Worm (Caenorhabditis elegans) whole organism, mixed stage, embryonic: ENCODE data around the gene lin-18.

Source experiments
- M03D4.4 ChIP-seq: sonication (generic microtip); optimal IDR thresholded peaks from 2 replicates; lab custom pipeline; 2017; ENCODE audit warnings: mild to moderate bottlenecking, missing genetic modification characterization, missing compliant biosample characterization
- bed-3 ChIP-seq: fragments of 200-800 bp; sonication (Bioruptor generic); optimal IDR thresholded peaks from 3 replicates; lab custom pipeline; 2018; ENCODE audit warnings: mild to moderate bottlenecking, missing genetic modification characterization, moderate library complexity, missing compliant biosample characterization
- blmp-1 ChIP-seq: fragments of 150-350 bp; optimal IDR thresholded peaks from 2 replicates; lab custom pipeline; 2014; ENCODE audit warnings: missing biosample characterization, missing genetic modification characterization
- ceh-39 ChIP-seq: fragments of 150-350 bp; optimal IDR thresholded peaks from 2 replicates; lab custom pipeline; 2014; ENCODE audit warnings: missing biosample characterization, missing genetic modification characterization
- ceh-43 ChIP-seq: fragments of 200-800 bp; sonication (Bioruptor generic); optimal IDR thresholded peaks from 2 replicates; lab custom pipeline; 2018; ENCODE audit warnings: mild to moderate bottlenecking, missing genetic modification characterization, moderate library complexity, missing compliant biosample characterization
- ceh-83 ChIP-seq: fragments of 200-800 bp; sonication (Bioruptor generic); optimal IDR thresholded peaks from 2 replicates; lab custom pipeline; 2018; ENCODE audit warnings: mild to moderate bottlenecking, missing genetic modification characterization, missing compliant biosample characterization
- ces-1 ChIP-seq: fragments of 150-350 bp; optimal IDR thresholded peaks from 2 replicates; lab custom pipeline; 2014; ENCODE audit warnings: missing biosample characterization, missing genetic modification reagents, missing genetic modification characterization
- cnd-1 ChIP-seq: fragments of 200-800 bp; sonication (Bioruptor generic); optimal IDR thresholded peaks from 2 replicates; lab custom pipeline; 2018; ENCODE audit warnings: mild to moderate bottlenecking, missing genetic modification characterization, missing compliant biosample characterization
- drap-1 ChIP-seq: fragments of 200-800 bp; sonication (Bioruptor generic); optimal IDR thresholded peaks from 3 replicates; lab custom pipeline; 2018; ENCODE audit warnings: mild to moderate bottlenecking, missing genetic modification characterization, missing compliant biosample characterization
- elt-1 ChIP-seq: sonication (generic microtip); optimal IDR thresholded peaks from 2 replicates; lab custom pipeline; 2017; ENCODE audit warnings: missing genetic modification characterization, mild to moderate bottlenecking, missing compliant biosample characterization, antibody characterized with exemption, moderate library complexity, borderline replicate concordance; ENCODE audit not compliant: insufficient read depth
- elt-3 ChIP-seq: fragments of 150-350 bp; optimal IDR thresholded peaks from 2 replicates; lab custom pipeline; 2014; ENCODE audit warnings: missing biosample characterization, missing genetic modification characterization
- flh-1 ChIP-seq: fragments of 200-800 bp; sonication (Bioruptor generic); optimal IDR thresholded peaks from 2 replicates; lab custom pipeline; 2018; ENCODE audit warnings: mild to moderate bottlenecking, missing genetic modification characterization, moderate library complexity, missing compliant biosample characterization
- ham-2 ChIP-seq: fragments of 200-800 bp; sonication (Bioruptor generic); optimal IDR thresholded peaks from 2 replicates; lab custom pipeline; 2018; ENCODE audit warnings: mild to moderate bottlenecking, missing genetic modification characterization, missing compliant biosample characterization
- hlh-1 ChIP-seq: fragments of 150-350 bp; optimal IDR thresholded peaks from 2 replicates; lab custom pipeline; 2014; ENCODE audit warnings: missing biosample characterization, missing genetic modification reagents, missing genetic modification characterization
- lin-13 ChIP-seq: fragments of 150-350 bp; optimal IDR thresholded peaks from 2 replicates; lab custom pipeline; 2014; ENCODE audit warnings: missing biosample characterization, missing genetic modification characterization
- lin-32 ChIP-seq: fragments of 200-800 bp; sonication (Bioruptor generic); optimal IDR thresholded peaks from 2 replicates; lab custom pipeline; 2018; ENCODE audit warnings: mild to moderate bottlenecking, missing genetic modification characterization, missing compliant biosample characterization
- lsy-2 ChIP-seq: fragments of 150-350 bp; optimal IDR thresholded peaks from 2 replicates; lab custom pipeline; 2014; ENCODE audit warnings: missing biosample characterization, missing genetic modification characterization
- mab-5 ChIP-seq: fragments of 150-350 bp; optimal IDR thresholded peaks from 2 replicates; lab custom pipeline; 2014; ENCODE audit warnings: missing biosample characterization, missing genetic modification characterization
- mep-1 ChIP-seq: fragments of 150-350 bp; optimal IDR thresholded peaks from 2 replicates; lab custom pipeline; 2017; ENCODE audit warnings: missing biosample characterization, missing genetic modification reagents, missing genetic modification characterization, inconsistent platforms
- mls-2 ChIP-seq: sonication (generic microtip); optimal IDR thresholded peaks from 2 replicates; lab custom pipeline; 2016; ENCODE audit warnings: mild to moderate bottlenecking, missing genetic modification characterization, moderate library complexity, missing compliant biosample characterization
- nhr-12 ChIP-seq: fragments of 150-350 bp; optimal IDR thresholded peaks from 2 replicates; lab custom pipeline; 2014; ENCODE audit warnings: missing biosample characterization, missing genetic modification characterization
- nhr-2 ChIP-seq: fragments of 150-350 bp; optimal IDR thresholded peaks from 2 replicates; lab custom pipeline; 2014; ENCODE audit warnings: missing biosample characterization, missing genetic modification characterization
- nhr-237 ChIP-seq: fragments of 150-350 bp; optimal IDR thresholded peaks from 2 replicates; lab custom pipeline; 2014; ENCODE audit warnings: missing biosample characterization, missing genetic modification characterization
- nhr-28 ChIP-seq: fragments of 150-350 bp; optimal IDR thresholded peaks from 2 replicates; lab custom pipeline; 2014; ENCODE audit warnings: missing biosample characterization, missing genetic modification characterization
- nhr-76 ChIP-seq: sonication (generic microtip); optimal IDR thresholded peaks from 2 replicates; lab custom pipeline; 2017; ENCODE audit warnings: missing biosample characterization, missing genetic modification characterization
- pha-4 ChIP-seq: fragments of 150-350 bp; optimal IDR thresholded peaks from 2 replicates; lab custom pipeline; 2018; ENCODE audit warnings: missing biosample characterization, missing genetic modification reagents, missing genetic modification characterization
- sem-2 ChIP-seq: fragments of 200-800 bp; sonication (Bioruptor generic); optimal IDR thresholded peaks from 2 replicates; lab custom pipeline; 2018; ENCODE audit warnings: mild to moderate bottlenecking, missing genetic modification characterization, missing compliant biosample characterization
- snpc-4 ChIP-seq: fragments of 150-350 bp; optimal IDR thresholded peaks from 2 replicates; lab custom pipeline; 2014; ENCODE audit warnings: missing biosample characterization, missing genetic modification characterization
- sptf-1 ChIP-seq: sonication (generic microtip); optimal IDR thresholded peaks from 2 replicates; lab custom pipeline; 2017; ENCODE audit warnings: mild to moderate bottlenecking, missing genetic modification characterization, moderate library complexity, missing compliant biosample characterization
- tbx-8 ChIP-seq: fragments of 200-800 bp; sonication (Bioruptor generic); optimal IDR thresholded peaks from 2 replicates; lab custom pipeline; 2018; ENCODE audit warnings: mild to moderate bottlenecking, missing genetic modification characterization, moderate library complexity, missing compliant biosample characterization
- unc-120 ChIP-seq: sonication (generic microtip); optimal IDR thresholded peaks from 2 replicates; lab custom pipeline; 2017; ENCODE audit warnings: missing genetic modification characterization, missing compliant biosample characterization; ENCODE audit not compliant: poor library complexity, severe bottlenecking
- unc-39 ChIP-seq: fragments of 150-350 bp; optimal IDR thresholded peaks from 2 replicates; lab custom pipeline; 2014; ENCODE audit warnings: missing biosample characterization, missing genetic modification characterization
- unc-62 ChIP-seq: fragments of 150-350 bp; optimal IDR thresholded peaks from 2 replicates; lab custom pipeline; 2014; ENCODE audit warnings: missing biosample characterization, missing genetic modification reagents, missing genetic modification characterization
- zip-8 ChIP-seq: fragments of 150-350 bp; optimal IDR thresholded peaks from 2 replicates; lab custom pipeline; 2014; ENCODE audit warnings: missing biosample characterization, missing genetic modification characterization
- ztf-11 ChIP-seq: fragments of 150-350 bp; optimal IDR thresholded peaks from 2 replicates; lab custom pipeline; 2014; ENCODE audit warnings: missing biosample characterization, missing genetic modification characterization

The lin-18 gene

DNA sequence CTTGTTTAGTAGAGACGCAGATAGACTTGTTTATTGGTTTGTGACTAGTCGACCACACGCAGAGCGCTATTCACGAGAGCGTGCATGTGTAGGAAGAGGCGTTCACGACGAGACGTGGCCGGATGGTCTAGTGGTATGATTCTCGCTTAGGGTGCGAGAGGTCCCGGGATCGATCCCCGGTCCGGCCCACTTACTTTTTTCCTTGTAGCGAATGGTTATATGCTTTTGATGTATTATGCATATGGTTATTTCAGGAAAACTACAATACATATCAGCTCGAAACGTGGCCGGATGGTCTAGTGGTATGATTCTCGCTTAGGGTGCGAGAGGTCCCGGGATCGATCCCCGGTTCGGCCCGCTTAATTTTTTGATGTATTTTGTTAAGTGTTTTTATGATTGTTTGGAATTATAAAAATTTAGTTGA lies 11.6 kb downstream of the lin-18 start:
- TF ChIP-seq lsy-2 (tag; lab: Kevin White, UChicago) (no peak), ceh-39 (tag; lab: Kevin White, UChicago) (peak; percentile 7), ceh-83 (GFP tag; lab: Kevin White, UChicago) (peak; percentile 88), bed-3 (peak; percentile 74), cnd-1 (tag; lab: Kevin White, UChicago) (peak; percentile 94), nhr-28 (tag; lab: Kevin White, UChicago) (peak; percentile 9), elt-3 (tag; lab: Kevin White, UChicago) (no peak), zip-8 (tag; lab: Kevin White, UChicago) (no peak), flh-1 (peak; percentile 50), lin-32 (GFP tag; lab: Kevin White, UChicago) (peak; percentile 81), sem-2 (GFP tag; lab: Kevin White, UChicago) (peak; percentile 86), snpc-4 (tag; lab: Kevin White, UChicago) (no peak), ztf-11 (peak; percentile 66), mep-1 (peak; percentile 6), nhr-237 (tag; lab: Kevin White, UChicago) (no peak), drap-1 (GFP tag; lab: Kevin White, UChicago) (peak; percentile 92), nhr-12 (tag; lab: Kevin White, UChicago) (no peak), unc-62 (GFP tag; lab: Kevin White, UChicago) (peak; percentile 56), nhr-2 (tag; lab: Kevin White, UChicago) (no peak), pha-4 (tag; lab: Kevin White, UChicago) (peak; percentile 81), M03D4.4 (tag; lab: Kevin White, UChicago) (peak; percentile 91), mls-2 (tag; lab: Kevin White, UChicago) (peak; percentile 94), mab-5 (no peak), tbx-8 (GFP tag; lab: Kevin White, UChicago) (peak; percentile 86), lin-13 (peak; percentile 82), nhr-76 (tag; lab: Kevin White, UChicago) (no peak), unc-120 (tag; lab: Kevin White, UChicago) (peak; percentile 93), elt-1 (tag; lab: Kevin White, UChicago) (no peak), unc-39 (tag; lab: Kevin White, UChicago) (peak; percentile 53), ham-2 (peak; percentile 83), hlh-1 (no peak), blmp-1 (tag; lab: Kevin White, UChicago) (no peak), ces-1 (GFP tag; lab: Kevin White, UChicago) (peak; percentile 46), ceh-43 (peak; percentile 83), sptf-1 (peak; percentile 94)

DNA sequence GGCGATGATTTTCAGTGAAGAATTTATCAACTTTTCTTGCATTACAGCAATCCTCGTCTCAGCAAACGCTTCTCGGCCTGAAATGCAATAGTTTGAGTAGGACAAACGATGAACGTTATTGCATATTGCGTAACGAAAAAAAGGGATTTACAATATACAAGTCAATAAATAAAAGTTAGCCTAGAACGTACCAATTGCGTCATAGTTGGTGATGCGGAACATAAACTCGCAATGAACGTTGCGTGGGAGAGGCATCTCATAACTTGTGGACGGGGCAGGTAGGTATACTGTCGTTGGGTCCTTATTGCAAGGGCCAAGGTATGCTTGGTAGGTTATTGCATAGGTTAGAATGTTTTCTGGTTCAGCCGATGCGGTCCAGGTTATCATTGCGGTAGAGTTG lies 12.4 kb downstream of the lin-18 start:
- peak; percentile 98 for TF ChIP-seq zip-8 (tag; lab: Kevin White, UChicago)
- no peak for TF ChIP-seq unc-62 (GFP tag; lab: Kevin White, UChicago)
- no peak for TF ChIP-seq nhr-28 (tag; lab: Kevin White, UChicago)
- TF ChIP-seq hlh-1: no peak
- TF ChIP-seq sptf-1: no peak
- TF ChIP-seq mep-1: no peak
- TF ChIP-seq bed-3: no peak
- no peak for TF ChIP-seq ceh-43
- TF ChIP-seq blmp-1 (tag; lab: Kevin White, UChicago): no peak
- no peak for TF ChIP-seq nhr-237 (tag; lab: Kevin White, UChicago)
- no peak for TF ChIP-seq M03D4.4 (tag; lab: Kevin White, UChicago)
- TF ChIP-seq sem-2 (GFP tag; lab: Kevin White, UChicago): no peak
- peak; percentile 83 for TF ChIP-seq nhr-2 (tag; lab: Kevin White, UChicago)
- no peak for TF ChIP-seq nhr-12 (tag; lab: Kevin White, UChicago)

DNA sequence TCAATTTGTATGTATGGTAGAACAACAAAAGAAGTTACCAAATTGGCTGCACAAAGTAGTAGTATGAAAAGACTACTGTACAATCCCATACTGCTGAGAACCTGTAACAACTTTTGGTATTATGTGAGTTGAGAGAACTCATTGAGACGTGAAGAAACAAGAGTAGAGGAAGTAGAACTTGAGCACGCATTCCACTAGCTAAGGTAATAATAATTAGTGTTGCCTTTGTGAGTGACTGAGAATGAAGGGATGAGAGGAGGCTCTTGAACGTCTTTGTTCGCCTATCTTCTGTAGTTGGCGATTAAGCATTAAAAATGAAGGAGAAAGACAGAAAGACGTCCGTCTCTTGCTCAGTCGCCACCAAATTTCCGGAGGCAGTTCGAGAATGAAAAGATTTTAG lies 15.2 kb downstream of the lin-18 start, which contains the start of gene C16B8.4:
C16B8.4 (minus strand) TSS at position 101 of the 400 bp plus-strand sequence.
- TF ChIP-seq sem-2 (GFP tag; lab: Kevin White, UChicago) (no peak), ceh-39 (tag; lab: Kevin White, UChicago) (no peak), nhr-12 (tag; lab: Kevin White, UChicago) (no peak), unc-39 (tag; lab: Kevin White, UChicago) (no peak), nhr-2 (tag; lab: Kevin White, UChicago) (no peak), unc-62 (GFP tag; lab: Kevin White, UChicago) (no peak), drap-1 (GFP tag; lab: Kevin White, UChicago) (no peak), elt-3 (tag; lab: Kevin White, UChicago) (no peak), lin-32 (GFP tag; lab: Kevin White, UChicago) (no peak), ceh-43 (no peak), hlh-1 (no peak), ces-1 (GFP tag; lab: Kevin White, UChicago) (no peak), flh-1 (no peak), lsy-2 (tag; lab: Kevin White, UChicago) (no peak), snpc-4 (tag; lab: Kevin White, UChicago) (no peak), nhr-76 (tag; lab: Kevin White, UChicago) (no peak)
